Worm (Caenorhabditis elegans) whole organism, midembryonic: ENCODE results near the gene ints-13.

Experiments used
- T22C8.4 ChIP-seq: fragments of 200-800 bp; sonication (Bioruptor generic); IDR thresholded peaks from 2 replicates; pipeline ENCODE4 v1.3.6; 2022; ENCODE audit warnings: missing genetic modification characterization, missing compliant biosample characterization
- cog-1 ChIP-seq: sonication (generic microtip); optimal IDR thresholded peaks from 2 replicates; lab custom pipeline; 2016; ENCODE audit warnings: missing genetic modification characterization, missing compliant biosample characterization
- flt-1 ChIP-seq: fragments of 200-800 bp; sonication (Bioruptor generic); IDR thresholded peaks from 2 replicates; pipeline ENCODE4 v1.3.6; 2022; ENCODE audit warnings: missing genetic modification characterization, missing compliant biosample characterization
- klf-2 ChIP-seq: fragments of 200-800 bp; sonication (Bioruptor generic); conservative IDR thresholded peaks from 2 replicates; pipeline ENCODE4 v1.3.6; 2022; ENCODE audit warnings: missing genetic modification reagents, missing genetic modification characterization, missing compliant biosample characterization
- med-1 ChIP-seq: sonication (generic microtip); optimal IDR thresholded peaks from 2 replicates; lab custom pipeline; 2017; ENCODE audit warnings: missing genetic modification characterization, mild to moderate bottlenecking, missing compliant biosample characterization, antibody characterized with exemption, missing genetic modification reagents; ENCODE audit not compliant: insufficient read depth
- ref-1 ChIP-seq: fragments of 200-800 bp; sonication (Bioruptor generic); conservative IDR thresholded peaks from 2 replicates; pipeline ENCODE4 v1.3.6; 2022; ENCODE audit warnings: missing genetic modification reagents, missing genetic modification characterization, missing compliant biosample characterization
- tab-1 ChIP-seq: fragments of 200-800 bp; sonication (Bioruptor generic); IDR thresholded peaks from 2 replicates; pipeline ENCODE4 v1.3.6; 2022; ENCODE audit warnings: missing genetic modification characterization, missing compliant biosample characterization
- ztf-23 ChIP-seq: fragments of 200-800 bp; sonication (Bioruptor generic); IDR thresholded peaks from 2 replicates; pipeline ENCODE4 v1.3.6; 2022; ENCODE audit warnings: missing genetic modification reagents, missing genetic modification characterization, missing compliant biosample characterization
- ztf-29 ChIP-seq: fragments of 200-800 bp; sonication (Bioruptor generic); IDR thresholded peaks from 2 replicates; pipeline ENCODE4 v1.3.6; 2022; ENCODE audit warnings: missing genetic modification reagents, missing genetic modification characterization, missing compliant biosample characterization

ints-13 gene

ce11 chrIV:264182-264709 lies 27.0 kb upstream of the ints-13 start, which contains the start of gene pat-6:
TSS of gene pat-6 (minus strand) at chrIV:264232.
- TF ChIP-seq ztf-23 = no peak
- peak; percentile 59 for TF ChIP-seq T22C8.4 (GFP tag; lab: Robert Waterston, UW)

DNA sequence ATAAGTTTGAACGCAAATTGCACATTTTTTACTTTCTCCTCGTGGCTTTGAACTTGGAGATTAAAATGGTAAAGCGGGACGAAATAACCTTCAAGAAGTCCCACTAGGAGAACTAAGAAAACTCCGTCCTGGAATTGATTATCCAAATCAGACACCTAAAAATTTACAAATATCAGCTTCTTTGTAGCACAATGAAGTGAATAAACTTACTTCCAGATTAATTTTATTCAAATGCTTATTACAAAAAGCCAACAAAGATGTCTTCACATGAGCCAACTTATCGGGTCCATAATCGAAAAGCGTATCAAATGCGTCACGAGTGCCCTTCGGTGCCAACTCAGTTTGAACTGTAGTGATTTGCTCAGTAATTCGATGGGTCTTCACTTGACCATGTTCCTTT lies 25.2 kb upstream of the ints-13 start:
- no peak for TF ChIP-seq flt-1 (GFP tag; lab: Robert Waterston, UW)
- no peak for TF ChIP-seq tab-1 (GFP tag; lab: Robert Waterston, UW)
- no peak for TF ChIP-seq cog-1 (tag; lab: Kevin White, UChicago)
- no peak for TF ChIP-seq klf-2
- no peak for TF ChIP-seq ztf-29 (GFP tag; lab: Robert Waterston, UW)

DNA sequence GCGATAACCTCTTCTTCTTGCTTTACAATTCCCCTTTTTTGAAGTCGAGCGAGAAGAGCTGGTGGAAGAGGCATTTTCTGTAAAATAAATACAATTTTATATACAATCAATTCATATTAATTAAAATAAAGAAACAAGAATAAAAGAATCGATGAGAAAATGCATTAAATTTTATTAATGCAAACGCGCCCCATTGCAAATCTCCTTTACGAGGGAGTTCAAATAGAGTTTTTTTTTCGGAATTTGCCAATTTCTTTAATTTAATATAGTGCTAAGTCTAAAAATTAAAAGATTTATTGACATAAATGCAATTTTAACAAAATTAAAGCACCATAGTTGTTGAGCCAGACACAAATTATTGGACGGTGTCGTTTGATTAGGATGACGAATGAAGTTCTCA lies 24.4 kb upstream of the ints-13 start, which contains the start of gene pqbp-1.1:
TSS of gene pqbp-1.1 (minus strand) at position 77 of the 400 bp plus-strand sequence.
- TF ChIP-seq tab-1 (GFP tag; lab: Robert Waterston, UW) (no peak), cog-1 (tag; lab: Kevin White, UChicago) (no peak), med-1 (GFP tag; lab: Kevin White, UChicago) (no peak), ztf-23 (no peak), klf-2 (no peak), flt-1 (GFP tag; lab: Robert Waterston, UW) (0 out of 2 replicates have a peak, but pooled peaks have one; percentile 59), ztf-29 (GFP tag; lab: Robert Waterston, UW) (no peak), ref-1 (GFP tag; lab: Robert Waterston, UW) (no peak), T22C8.4 (GFP tag; lab: Robert Waterston, UW) (peak; percentile 42; the same call in 1 of the 2 replicates)

DNA sequence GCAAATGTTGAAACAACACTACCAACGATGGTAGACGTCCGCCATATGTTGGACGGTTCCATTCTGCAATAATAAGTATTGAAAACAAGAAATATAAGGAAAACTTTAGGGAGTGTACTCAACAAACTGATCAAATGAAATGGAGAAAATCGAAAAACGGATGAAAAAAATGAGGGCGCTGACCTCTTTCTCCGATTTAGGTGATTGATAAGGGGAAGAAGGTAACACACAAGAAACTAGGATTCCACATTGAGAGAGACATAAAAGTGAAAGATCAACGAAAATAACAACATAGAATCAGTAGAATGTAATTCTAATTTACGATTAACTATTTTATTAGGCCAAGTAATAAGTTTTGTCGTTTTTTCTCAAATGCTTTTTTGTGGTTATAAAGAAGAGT lies 21.9 kb upstream of the ints-13 start, which contains the start of gene dpy-9:
TSS of gene dpy-9 (minus strand) at position 63 of the 400 bp plus-strand sequence.
- TF ChIP-seq ref-1 (GFP tag; lab: Robert Waterston, UW) = no peak
- no peak for TF ChIP-seq ztf-23
- no peak for TF ChIP-seq flt-1 (GFP tag; lab: Robert Waterston, UW)
- TF ChIP-seq cog-1 (tag; lab: Kevin White, UChicago) = no peak
- no peak for TF ChIP-seq ztf-29 (GFP tag; lab: Robert Waterston, UW)
- TF ChIP-seq tab-1 (GFP tag; lab: Robert Waterston, UW) = no peak
- no peak for TF ChIP-seq klf-2

DNA sequence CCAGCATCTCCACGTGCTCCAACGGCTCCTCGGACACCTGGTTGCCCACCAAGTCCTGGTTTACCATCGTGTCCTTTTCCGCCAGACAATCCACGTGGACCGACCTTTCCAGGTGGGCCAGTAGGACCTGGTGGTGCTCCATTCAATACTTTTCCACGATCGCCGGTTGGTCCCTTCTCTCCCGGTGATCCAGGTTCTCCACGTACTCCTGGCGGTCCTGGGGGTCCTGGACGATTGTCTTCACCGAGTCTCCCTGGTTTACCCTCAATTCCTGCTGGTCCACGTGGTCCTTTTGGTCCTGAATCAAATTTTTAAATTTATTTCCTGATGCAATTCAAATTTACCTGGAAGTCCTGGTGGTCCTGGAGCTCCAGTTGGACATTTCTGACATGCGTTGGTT lies 21.1 kb upstream of the ints-13 start:
- no peak for TF ChIP-seq ztf-23
- no peak for TF ChIP-seq ref-1 (GFP tag; lab: Robert Waterston, UW)
- no peak for TF ChIP-seq cog-1 (tag; lab: Kevin White, UChicago)
- no peak for TF ChIP-seq T22C8.4 (GFP tag; lab: Robert Waterston, UW)
- TF ChIP-seq ztf-29 (GFP tag; lab: Robert Waterston, UW) = no peak
- no peak for TF ChIP-seq tab-1 (GFP tag; lab: Robert Waterston, UW)
- no peak for TF ChIP-seq med-1 (GFP tag; lab: Kevin White, UChicago)
- no peak for TF ChIP-seq flt-1 (GFP tag; lab: Robert Waterston, UW)
- TF ChIP-seq klf-2 = no peak

DNA sequence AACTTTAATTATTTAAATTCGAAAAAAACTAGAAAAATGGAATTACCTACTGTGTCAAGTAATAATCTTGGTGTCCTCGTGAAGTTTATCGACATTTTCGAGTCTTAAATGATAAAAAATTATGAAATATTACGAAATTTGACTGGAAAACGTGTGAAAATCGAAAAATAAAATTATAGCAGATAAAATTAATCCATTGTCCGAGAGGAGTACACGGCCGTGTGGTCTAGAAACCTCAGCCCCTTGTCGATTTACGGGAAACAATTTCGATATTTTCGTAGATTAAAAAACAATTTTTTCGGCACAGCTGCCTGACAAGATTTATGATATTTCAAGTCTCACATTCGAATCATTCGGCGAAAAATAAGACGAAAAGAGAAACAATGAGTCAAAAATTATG lies 19.8 kb upstream of the ints-13 start, which contains the start of gene R02D3.8:
TSS of gene R02D3.8 (minus strand) at position 109 of the 400 bp plus-strand sequence.
- TF ChIP-seq klf-2 = no peak

ce11 chrIV:255379-255857 lies 18.2 kb upstream of the ints-13 start, which contains the start of gene rcat-1:
TSS of gene rcat-1 (minus strand) at chrIV:255429.
- TF ChIP-seq flt-1 (GFP tag; lab: Robert Waterston, UW) (peak; percentile 69), ztf-23 (peak; percentile 51; the same call in 1 of the 2 replicates), med-1 (GFP tag; lab: Kevin White, UChicago) (no peak), cog-1 (tag; lab: Kevin White, UChicago) (peak; percentile 63)

DNA sequence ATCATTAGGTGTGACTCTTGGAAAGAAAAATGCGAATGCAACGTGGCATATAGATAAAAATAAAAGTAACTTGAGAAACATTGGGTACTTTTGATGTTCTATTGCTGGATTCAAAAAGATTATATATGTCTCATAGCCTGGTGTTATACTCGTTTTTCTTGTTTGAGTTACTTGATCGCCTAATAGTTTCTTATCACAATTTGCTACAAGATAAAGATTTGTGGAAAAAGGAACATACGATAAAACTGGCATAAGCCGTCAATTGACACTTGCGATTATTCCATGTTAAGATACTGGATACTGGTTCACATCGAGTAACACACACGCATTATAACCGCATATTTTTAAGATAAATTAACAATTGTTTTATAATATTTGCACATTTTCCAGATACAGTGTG lies 15.2 kb upstream of the ints-13 start, which contains the start of gene grl-19:
TSS of gene grl-19 (minus strand) at position 101 of the 400 bp plus-strand sequence.
- TF ChIP-seq flt-1 (GFP tag; lab: Robert Waterston, UW) (no peak), T22C8.4 (GFP tag; lab: Robert Waterston, UW) (no peak), ref-1 (GFP tag; lab: Robert Waterston, UW) (no peak), ztf-23 (no peak), cog-1 (tag; lab: Kevin White, UChicago) (no peak), tab-1 (GFP tag; lab: Robert Waterston, UW) (no peak), ztf-29 (GFP tag; lab: Robert Waterston, UW) (no peak), med-1 (GFP tag; lab: Kevin White, UChicago) (no peak), klf-2 (no peak)

ce11 chrIV:247494-247893 lies 10.2 kb upstream of the ints-13 start:
- TF ChIP-seq ztf-29 (GFP tag; lab: Robert Waterston, UW) = no peak
- TF ChIP-seq T22C8.4 (GFP tag; lab: Robert Waterston, UW) = no peak
- TF ChIP-seq klf-2 = no peak

ce11 chrIV:244843-245242 lies 7.6 kb upstream of the ints-13 start, which contains the start of gene aass-1:
TSS of gene aass-1 (plus strand) at chrIV:245143.
- TF ChIP-seq flt-1 (GFP tag; lab: Robert Waterston, UW) (no peak), ztf-23 (no peak), T22C8.4 (GFP tag; lab: Robert Waterston, UW) (no peak)

- TF ChIP-seq klf-2 (no peak), flt-1 (GFP tag; lab: Robert Waterston, UW) (no peak), ref-1 (GFP tag; lab: Robert Waterston, UW) (no peak), ztf-23 (no peak), med-1 (GFP tag; lab: Kevin White, UChicago) (no peak), tab-1 (GFP tag; lab: Robert Waterston, UW) (no peak), T22C8.4 (GFP tag; lab: Robert Waterston, UW) (no peak), cog-1 (tag; lab: Kevin White, UChicago) (no peak), ztf-29 (GFP tag; lab: Robert Waterston, UW) (no peak)
Observed at ce11 chrIV:244278-244677, 7.0 kb upstream of the ints-13 start.
